Fruit fly (Drosophila melanogaster): Measurements from ENCODE around the gene CG15368.

The CG15368 gene

DNA sequence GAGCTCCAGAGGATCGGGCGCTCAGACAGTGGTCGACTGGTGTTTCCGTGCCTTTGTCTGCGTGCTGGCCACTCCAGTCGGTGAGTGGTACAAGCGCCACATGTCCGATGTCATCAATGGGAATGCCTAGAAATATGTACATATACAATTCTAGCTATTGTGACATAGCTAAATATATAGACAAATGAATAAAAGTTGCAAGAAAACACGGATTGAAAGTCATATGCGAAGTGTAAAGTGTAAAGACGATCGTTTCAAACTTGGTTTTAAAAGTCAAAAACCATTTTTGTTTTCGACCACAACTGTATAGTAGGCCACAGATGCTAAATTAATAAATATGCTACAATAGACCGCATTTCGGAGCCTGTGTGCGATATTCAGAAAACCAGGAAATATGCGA lies at the start of gene CG15368:
Gene CG15368, plus strand, starts transcription at position 301 of the 400 bp plus-strand sequence.
- TF ChIP-seq h (optimal IDR thresholded peaks at IDR 0.05) = no peak
- no peak for TF ChIP-seq Myc (optimal IDR thresholded peaks at IDR 0.05)
- TF ChIP-seq insv (optimal IDR thresholded peaks at IDR 0.05) = no peak
- no peak for TF ChIP-seq Sin3A (optimal IDR thresholded peaks at IDR 0.05)
- TF ChIP-seq psq (optimal IDR thresholded peaks at IDR 0.05) = no peak
- no peak for TF ChIP-seq ttk (optimal IDR thresholded peaks at IDR 0.05)

DNA sequence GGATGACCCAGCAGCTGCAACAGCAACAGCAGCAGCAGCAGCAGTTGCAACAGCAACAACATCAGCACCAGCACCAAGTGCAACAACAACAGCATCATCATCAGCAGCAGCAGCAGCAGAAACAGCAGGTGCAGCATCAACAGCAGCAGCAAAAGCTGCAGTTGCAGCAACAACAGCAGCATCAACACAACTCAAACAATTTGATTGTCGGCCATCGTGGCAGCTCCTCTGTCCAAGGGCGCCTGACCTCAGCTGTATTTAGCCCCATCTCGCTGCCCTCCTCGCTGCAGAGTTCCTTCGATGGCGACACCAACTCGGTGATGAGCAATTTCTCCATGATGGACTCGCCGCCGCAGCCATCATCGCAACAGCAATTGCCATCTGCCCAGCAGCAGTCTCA lies 47.3 kb upstream of the CG15368 start:
- TF ChIP-seq psq (optimal IDR thresholded peaks at IDR 0.05) (no peak), h (optimal IDR thresholded peaks at IDR 0.05) (no peak), ttk (optimal IDR thresholded peaks at IDR 0.05) (no peak), Myc (optimal IDR thresholded peaks at IDR 0.05) (no peak), Sin3A (optimal IDR thresholded peaks at IDR 0.05) (no peak), insv (optimal IDR thresholded peaks at IDR 0.05) (no peak)

DNA sequence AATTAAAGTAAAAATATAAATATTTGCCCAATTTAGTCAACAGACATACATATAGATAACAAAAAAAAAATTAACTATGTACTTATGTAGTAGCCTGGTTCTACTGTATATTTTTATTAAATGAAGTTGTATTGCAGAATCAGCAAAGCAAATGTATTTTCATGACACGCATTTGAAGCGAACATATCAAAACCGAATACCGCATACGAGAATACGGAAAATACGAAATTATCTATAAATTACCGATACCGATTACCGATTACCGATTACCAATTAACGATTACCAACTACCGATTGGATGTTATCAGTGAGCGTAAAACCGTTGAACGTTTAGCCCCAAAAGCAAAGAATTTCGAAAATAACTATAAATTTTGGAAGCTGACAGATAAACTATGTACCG lies 28.2 kb upstream of the CG15368 start:
- TF ChIP-seq psq (optimal IDR thresholded peaks at IDR 0.05) (no peak), Myc (optimal IDR thresholded peaks at IDR 0.05) (no peak), insv (optimal IDR thresholded peaks at IDR 0.05) (no peak)

DNA sequence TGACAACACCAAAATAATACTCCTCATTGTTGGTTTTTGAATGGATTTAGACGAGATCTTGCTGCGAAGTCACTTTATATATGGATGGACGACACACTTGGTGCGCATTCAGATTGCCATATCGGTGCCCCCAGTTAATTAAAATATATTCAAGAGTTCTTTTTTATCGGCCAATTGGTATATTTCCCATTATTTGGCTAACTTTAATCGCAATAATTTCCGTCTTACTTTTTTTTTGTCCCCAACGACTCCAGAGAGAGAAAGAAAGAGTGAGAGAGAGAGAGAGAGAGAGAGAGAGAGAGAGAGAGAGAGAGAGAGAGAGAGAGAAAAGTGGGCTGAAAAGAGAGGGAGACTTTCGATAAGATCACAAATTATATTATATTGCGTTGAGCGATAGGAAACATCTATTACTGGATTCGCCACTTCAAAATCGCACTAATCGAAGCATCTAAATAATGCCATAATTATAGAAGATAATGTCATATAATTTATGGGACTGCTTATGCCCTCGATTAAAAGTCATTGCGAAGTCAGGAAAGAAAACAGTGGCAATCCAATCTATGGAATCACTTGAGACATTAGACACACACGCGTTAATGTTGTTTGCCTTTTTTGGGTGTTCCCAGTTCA lies 24.9 kb upstream of the CG15368 start, which contains the start of gene CG12115:
Gene CG12115, minus strand, starts transcription at position 51 of the 630 bp plus-strand sequence.
- TF ChIP-seq h (optimal IDR thresholded peaks at IDR 0.05) = no peak
- no peak for TF ChIP-seq insv (optimal IDR thresholded peaks at IDR 0.05)
- no peak for TF ChIP-seq Sin3A (optimal IDR thresholded peaks at IDR 0.05)
- no peak for TF ChIP-seq ttk (optimal IDR thresholded peaks at IDR 0.05)
- no peak for TF ChIP-seq Myc (optimal IDR thresholded peaks at IDR 0.05)
- TF ChIP-seq psq (optimal IDR thresholded peaks at IDR 0.05) = no peak

DNA sequence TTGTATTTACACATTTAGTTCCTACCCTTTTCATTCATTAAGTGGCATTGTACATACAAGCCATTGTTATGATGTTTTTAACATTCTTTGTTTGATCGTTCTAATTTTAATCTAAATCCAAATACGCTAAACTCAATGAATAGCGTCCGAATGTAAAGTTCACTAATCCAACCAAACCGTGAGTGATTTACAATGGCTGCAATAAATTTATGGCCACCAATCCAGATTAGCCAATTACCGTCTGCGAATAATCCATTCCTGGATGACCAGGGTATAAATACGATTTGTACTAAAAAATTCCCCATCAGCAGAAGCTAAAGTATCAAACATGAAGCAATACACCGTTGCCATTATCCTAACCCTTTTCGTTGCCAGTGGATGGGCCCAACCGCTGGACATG lies 24.2 kb upstream of the CG15368 start, which contains the start of gene CG12057:
Gene CG12057, plus strand, starts transcription at position 301 of the 400 bp plus-strand sequence.
- TF ChIP-seq h (optimal IDR thresholded peaks at IDR 0.05) (no peak), Sin3A (optimal IDR thresholded peaks at IDR 0.05) (no peak), insv (optimal IDR thresholded peaks at IDR 0.05) (no peak), psq (optimal IDR thresholded peaks at IDR 0.05) (no peak), ttk (optimal IDR thresholded peaks at IDR 0.05) (no peak), Myc (optimal IDR thresholded peaks at IDR 0.05) (no peak)

DNA sequence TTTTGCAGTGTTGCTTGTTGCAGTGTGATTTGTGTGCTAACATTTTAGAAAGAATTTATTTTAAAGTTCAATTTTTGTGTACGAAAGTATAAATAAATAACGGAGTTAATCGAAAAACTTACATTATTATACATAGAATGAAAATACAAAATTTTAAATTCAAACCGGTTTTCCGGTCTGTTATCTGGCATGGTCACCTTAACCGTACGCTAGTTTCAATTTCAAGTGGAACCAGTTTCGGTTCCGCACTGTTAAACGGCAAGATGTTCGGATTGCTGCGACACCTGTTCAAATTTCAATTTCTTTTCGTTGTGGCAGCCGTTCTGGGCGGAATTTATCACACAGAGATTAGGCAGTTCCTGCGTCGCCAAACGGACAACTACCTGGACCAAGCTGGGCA lies 23.2 kb upstream of the CG15368 start, which contains the start of gene CG12056:
Gene CG12056, plus strand, starts transcription at position 241 of the 400 bp plus-strand sequence.
- TF ChIP-seq Myc (optimal IDR thresholded peaks at IDR 0.05) (no peak), h (optimal IDR thresholded peaks at IDR 0.05) (no peak), psq (optimal IDR thresholded peaks at IDR 0.05) (no peak)

DNA sequence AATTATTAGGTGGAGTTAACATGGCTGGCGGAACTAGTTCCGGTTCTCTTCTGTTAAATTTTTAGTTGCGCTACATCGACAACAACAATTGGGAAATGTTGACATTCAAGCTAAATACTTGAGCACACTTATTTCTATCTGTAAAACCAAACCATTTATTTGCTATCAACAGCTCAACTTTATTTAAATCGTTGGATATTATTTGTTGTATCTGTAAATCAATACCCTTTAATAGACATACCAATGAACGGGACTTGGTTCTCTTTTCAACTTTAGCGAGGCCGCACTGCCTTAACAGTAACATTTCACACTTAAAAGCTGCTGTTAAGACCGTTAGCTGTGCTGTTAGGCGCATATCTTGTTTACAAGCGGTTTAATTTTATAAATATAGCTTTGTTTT lies 22.0 kb upstream of the CG15368 start, which contains the start of gene CG12106:
Gene CG12106, plus strand, starts transcription at position 295 of the 400 bp plus-strand sequence.
- TF ChIP-seq Myc (optimal IDR thresholded peaks at IDR 0.05) (no peak), psq (optimal IDR thresholded peaks at IDR 0.05) (no peak), Sin3A (optimal IDR thresholded peaks at IDR 0.05) (no peak), insv (optimal IDR thresholded peaks at IDR 0.05) (no peak), h (optimal IDR thresholded peaks at IDR 0.05) (no peak), ttk (optimal IDR thresholded peaks at IDR 0.05) (no peak)

DNA sequence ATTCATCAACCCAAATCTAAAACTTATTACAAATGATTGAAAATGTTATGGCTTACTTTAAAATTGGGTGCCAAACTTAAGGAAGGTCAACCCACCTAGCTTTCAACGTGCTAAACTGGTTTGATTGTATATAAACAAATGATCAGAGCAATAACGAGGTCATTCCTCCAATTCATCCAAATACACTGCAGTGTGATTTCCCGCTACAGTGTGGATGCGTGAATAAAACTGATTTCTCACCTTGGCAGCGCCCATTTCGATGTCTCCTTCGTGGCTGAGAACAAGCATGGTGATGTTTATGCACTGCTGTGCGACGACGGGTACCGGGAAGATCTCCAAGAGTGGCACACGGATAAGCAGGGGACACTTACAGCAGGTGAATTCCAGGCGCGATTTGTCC lies 20.3 kb upstream of the CG15368 start:
- TF ChIP-seq Sin3A (optimal IDR thresholded peaks at IDR 0.05) = no peak
- no peak for TF ChIP-seq ttk (optimal IDR thresholded peaks at IDR 0.05)
- no peak for TF ChIP-seq h (optimal IDR thresholded peaks at IDR 0.05)
- TF ChIP-seq insv (optimal IDR thresholded peaks at IDR 0.05) = no peak
- TF ChIP-seq psq (optimal IDR thresholded peaks at IDR 0.05) = no peak
- TF ChIP-seq Myc (optimal IDR thresholded peaks at IDR 0.05) = no peak

DNA sequence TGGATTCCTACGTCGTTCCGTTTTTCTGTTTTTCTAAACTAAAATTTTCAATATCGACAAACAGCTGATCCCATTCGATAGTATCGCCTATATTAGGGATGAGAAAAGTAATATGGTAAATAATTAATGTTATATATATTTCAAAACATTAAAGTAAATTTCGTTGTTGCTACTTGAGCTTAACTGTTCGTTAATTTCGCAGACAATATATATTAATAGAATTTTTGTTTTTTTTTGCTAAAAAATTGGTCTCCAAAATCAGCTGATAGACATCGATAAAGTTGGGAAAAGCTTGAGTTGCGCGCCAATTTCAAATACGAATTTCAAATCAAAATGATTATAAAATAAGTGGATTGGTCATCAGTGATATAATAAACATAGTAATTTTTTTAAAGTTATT lies 19.2 kb upstream of the CG15368 start, which contains the start of gene CG12118:
Gene CG12118, minus strand, starts transcription at position 53 of the 400 bp plus-strand sequence.
- TF ChIP-seq psq (optimal IDR thresholded peaks at IDR 0.05) (no peak), h (optimal IDR thresholded peaks at IDR 0.05) (no peak), Sin3A (optimal IDR thresholded peaks at IDR 0.05) (no peak), insv (optimal IDR thresholded peaks at IDR 0.05) (no peak), Myc (optimal IDR thresholded peaks at IDR 0.05) (no peak), ttk (optimal IDR thresholded peaks at IDR 0.05) (no peak)

DNA sequence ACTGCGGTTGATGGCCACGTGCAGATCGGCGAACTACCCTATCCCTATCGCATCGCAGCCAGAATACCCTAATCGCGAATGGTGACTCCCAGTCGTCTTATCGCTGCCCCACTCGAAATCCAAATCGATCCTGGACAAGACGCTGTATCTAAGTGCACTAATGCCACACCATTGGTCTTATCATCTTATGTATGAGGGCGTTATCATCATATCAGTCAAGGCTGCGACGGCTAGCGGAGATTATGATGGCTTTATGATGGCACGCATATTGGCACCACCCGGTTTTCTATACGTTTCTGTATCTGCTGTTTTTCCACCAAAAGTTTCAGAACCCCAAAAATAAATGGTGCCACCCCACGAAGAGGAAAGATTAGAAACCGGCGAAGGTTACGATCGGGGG lies 15.4 kb upstream of the CG15368 start:
- TF ChIP-seq Sin3A (optimal IDR thresholded peaks at IDR 0.05) = no peak
- TF ChIP-seq Myc (optimal IDR thresholded peaks at IDR 0.05) = no peak
- no peak for TF ChIP-seq h (optimal IDR thresholded peaks at IDR 0.05)
- no peak for TF ChIP-seq psq (optimal IDR thresholded peaks at IDR 0.05)
- no peak for TF ChIP-seq insv (optimal IDR thresholded peaks at IDR 0.05)
- TF ChIP-seq ttk (optimal IDR thresholded peaks at IDR 0.05) = no peak

DNA sequence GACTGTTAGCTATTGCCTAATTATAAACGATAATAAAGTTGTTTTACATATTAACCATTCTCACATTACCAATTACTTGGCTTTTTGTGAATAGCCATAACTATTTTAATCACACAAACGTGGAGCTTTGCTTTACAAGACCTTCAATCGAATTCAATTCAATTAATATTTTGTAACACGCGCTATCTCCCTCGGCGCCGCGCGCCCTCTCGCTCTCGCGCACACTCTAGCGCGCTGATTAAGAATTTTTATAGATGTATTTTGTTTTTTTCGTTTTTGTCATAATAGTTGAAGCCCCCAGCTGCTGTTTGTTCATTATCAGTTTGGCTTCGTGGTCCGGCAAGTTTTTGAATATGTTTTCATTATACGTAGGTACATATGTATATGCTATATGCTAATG lies 14.5 kb upstream of the CG15368 start:
- TF ChIP-seq insv (optimal IDR thresholded peaks at IDR 0.05) (no peak), h (optimal IDR thresholded peaks at IDR 0.05) (no peak), ttk (optimal IDR thresholded peaks at IDR 0.05) (no peak), Myc (optimal IDR thresholded peaks at IDR 0.05) (no peak), Sin3A (optimal IDR thresholded peaks at IDR 0.05) (no peak), psq (optimal IDR thresholded peaks at IDR 0.05) (no peak)

DNA sequence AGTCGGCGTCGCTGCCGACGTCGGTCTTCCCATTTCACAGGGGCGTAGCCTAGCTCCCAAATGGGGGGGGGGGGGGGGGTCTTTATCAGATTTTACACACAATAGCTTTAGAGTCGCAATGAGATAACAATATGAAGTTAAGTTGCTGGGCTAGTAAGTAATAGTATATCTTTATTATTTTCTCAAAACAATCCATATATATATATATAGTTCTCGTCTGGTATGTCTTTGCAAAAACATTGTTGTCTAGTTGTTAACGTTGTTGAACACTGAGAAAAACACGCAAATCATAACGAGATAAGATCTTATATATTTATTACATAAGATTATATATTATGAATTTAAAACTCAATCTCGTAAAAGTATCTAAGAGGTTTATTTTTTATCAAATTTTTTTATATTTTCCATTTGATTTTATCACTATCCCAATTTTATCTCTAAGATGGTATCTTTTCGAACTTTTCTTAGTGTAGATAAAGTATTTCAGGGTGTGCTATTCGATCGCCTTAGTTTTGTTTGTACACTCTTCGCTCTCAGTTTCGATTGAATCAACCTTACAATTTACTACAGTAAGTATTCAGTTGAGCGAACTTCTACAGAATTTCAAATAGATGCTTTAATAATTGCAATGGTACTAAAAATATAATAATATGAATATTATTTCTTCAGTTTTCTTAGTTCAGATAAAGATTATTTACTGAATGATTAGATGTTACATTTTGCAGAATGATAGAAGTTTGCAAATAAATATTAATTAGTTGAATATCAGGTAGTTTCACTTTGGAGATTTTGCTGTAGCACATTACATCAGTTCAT lies 13.5 kb upstream of the CG15368 start:
- TF ChIP-seq ttk (optimal IDR thresholded peaks at IDR 0.05) (no peak), insv (optimal IDR thresholded peaks at IDR 0.05) (no peak), Sin3A (optimal IDR thresholded peaks at IDR 0.05) (no peak), Myc (optimal IDR thresholded peaks at IDR 0.05) (no peak), psq (optimal IDR thresholded peaks at IDR 0.05) (no peak), h (optimal IDR thresholded peaks at IDR 0.05) (no peak)
